Fruit fly (Drosophila melanogaster) whole organism, wandering third instar larva: ENCODE results near the gene CG14095.

Source experiments
- Dfd ChIP-seq: fragments of >200 bp; optimal IDR thresholded peaks from 2 replicates; lab custom pipeline; 2017; ENCODE audit warnings: missing biosample characterization, missing genetic modification characterization
- Hr78 ChIP-seq: fragments of >200 bp; optimal IDR thresholded peaks from 2 replicates; lab custom pipeline; 2017; ENCODE audit warnings: missing biosample characterization, missing genetic modification characterization
- Myc ChIP-seq: fragments of >200 bp; optimal IDR thresholded peaks from 2 replicates; lab custom pipeline; 2017
- OdsH ChIP-seq: fragments of 200-800 bp; sonication (Bioruptor generic); optimal IDR thresholded peaks from 2 replicates; lab custom pipeline; 2016; ENCODE audit warnings: missing biosample characterization, mild to moderate bottlenecking, missing genetic modification characterization
- Vsx2 ChIP-seq: fragments of 200-300, 225-300 bp; sonication (Bioruptor generic); optimal IDR thresholded peaks from 2 replicates; lab custom pipeline; 2018; ENCODE audit warnings: missing biosample characterization, missing genetic modification characterization; ENCODE audit not compliant: partially characterized antibody
- jim ChIP-seq: fragments of 175-275, 200-325 bp; sonication (Bioruptor generic); optimal IDR thresholded peaks from 2 replicates; lab custom pipeline; 2016; ENCODE audit warnings: missing biosample characterization, mild to moderate bottlenecking, missing genetic modification characterization
- lola ChIP-seq: fragments of >200 bp; optimal IDR thresholded peaks from 2 replicates; lab custom pipeline; 2017; ENCODE audit warnings: missing biosample characterization, missing genetic modification characterization
- pan ChIP-seq: fragments of >200 bp; optimal IDR thresholded peaks from 2 replicates; lab custom pipeline; 2017
- psq ChIP-seq: fragments of 200-800 bp; sonication (Bioruptor generic); optimal IDR thresholded peaks from 3 replicates; lab custom pipeline; 2017; ENCODE audit warnings: missing biosample characterization, mild to moderate bottlenecking, missing genetic modification characterization, moderate library complexity
- rgr ChIP-seq: fragments of 200-800 bp; sonication (Bioruptor generic); optimal IDR thresholded peaks from 3 replicates; lab custom pipeline; 2016; ENCODE audit warnings: missing biosample characterization, mild to moderate bottlenecking, missing genetic modification characterization

DNA sequence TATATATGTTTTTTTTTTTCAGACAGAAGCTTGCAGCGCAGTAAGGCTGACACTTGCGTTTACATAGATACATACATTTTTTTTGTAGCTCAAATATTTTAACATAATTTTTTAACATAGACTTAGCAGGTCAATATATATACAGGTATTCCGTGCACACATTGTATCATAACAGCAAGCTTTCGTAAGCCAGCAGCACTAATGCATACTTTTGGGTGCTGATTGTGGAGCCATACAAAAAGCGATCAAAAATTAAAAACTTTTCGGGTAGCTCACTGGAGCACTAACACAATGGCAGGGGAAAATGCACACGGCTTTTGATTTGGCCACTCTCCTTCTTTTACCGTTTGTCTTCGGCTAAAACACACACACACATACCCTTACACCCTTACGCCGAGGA, 18.4 kb upstream of the CG14095 start:
- TF ChIP-seq jim (no peak), lola (GFP tag; lab: Kevin White, UChicago) (no peak), Hr78 (no peak), pan (lab: Kevin White, UChicago) (no peak), OdsH (GFP tag; lab: Kevin White, UChicago) (no peak), Myc (lab: Kevin White, UChicago) (peak; percentile 55), Dfd (GFP tag; lab: Kevin White, UChicago) (no peak), Vsx2 (peak; percentile 70), psq (GFP tag; lab: Kevin White, UChicago) (no peak), rgr (GFP tag; lab: Kevin White, UChicago) (no peak)
